Fruit fly (Drosophila melanogaster) whole organism, embryonic: ENCODE results near the gene Eato.

Source experiments
- C15 ChIP-seq: fragments of 200-800 bp; sonication (Bioruptor generic); IDR thresholded peaks from 3 replicates; pipeline ENCODE4 v1.3.6; 2022; ENCODE audit warnings: missing biosample characterization, missing genetic modification characterization
- CG11085 ChIP-seq: fragments of 200-800 bp; sonication (Bioruptor generic); IDR thresholded peaks from 2 replicates; pipeline ENCODE4 v1.3.6; 2022; ENCODE audit warnings: missing biosample characterization, missing genetic modification characterization
- CG12744 ChIP-seq: fragments of 200-800 bp; sonication (Bioruptor generic); optimal IDR thresholded peaks from 2 replicates; lab custom pipeline; 2016; ENCODE audit warnings: missing biosample characterization, missing genetic modification characterization
- CG12769 ChIP-seq: fragments of 200-800 bp; sonication (Bioruptor generic); optimal IDR thresholded peaks from 2 replicates; lab custom pipeline; 2019; ENCODE audit warnings: missing biosample characterization, mild to moderate bottlenecking, missing genetic modification characterization, moderate library complexity
- CG13287 ChIP-seq: fragments of 200-800 bp; sonication (Bioruptor generic); IDR thresholded peaks from 2 replicates; pipeline ENCODE4 v1.3.6; 2022; ENCODE audit warnings: missing biosample characterization, missing genetic modification characterization; ENCODE audit not compliant: partially characterized antibody
- CG15479 ChIP-seq: fragments of 200-800 bp; sonication (Bioruptor generic); optimal IDR thresholded peaks from 3 replicates; lab custom pipeline; 2019; ENCODE audit warnings: missing biosample characterization, mild to moderate bottlenecking, missing genetic modification characterization, moderate library complexity
- CG32532 ChIP-seq: fragments of 200-800 bp; sonication (Bioruptor generic); IDR thresholded peaks from 2 replicates; pipeline ENCODE4 v1.3.6; 2022; ENCODE audit warnings: missing biosample characterization, missing genetic modification characterization
- CG32772 ChIP-seq: fragments of 200-800 bp; sonication (Bioruptor generic); IDR thresholded peaks from 2 replicates; pipeline ENCODE4 v1.3.6; 2022; ENCODE audit warnings: missing biosample characterization, missing genetic modification characterization
- CG3726 ChIP-seq: fragments of 200-800 bp; sonication (Bioruptor generic); IDR thresholded peaks from 3 replicates; pipeline ENCODE4, ENCODE4 v1.3.6; 2022; ENCODE audit warnings: missing biosample characterization, missing genetic modification characterization
- CG8089 ChIP-seq: fragments of 200-800 bp; sonication (Bioruptor generic); optimal IDR thresholded peaks from 3 replicates; lab custom pipeline; 2016; ENCODE audit warnings: missing biosample characterization, missing genetic modification characterization
- CG9797 ChIP-seq: fragments of 200-800 bp; sonication (Bioruptor generic); optimal IDR thresholded peaks from 3 replicates; lab custom pipeline; 2018; ENCODE audit warnings: missing biosample characterization, mild to moderate bottlenecking, missing genetic modification characterization
- Dll ChIP-seq: fragments of 200-800 bp; sonication (Bioruptor generic); IDR thresholded peaks from 4 replicates; pipeline ENCODE4 v1.3.6; 2022; ENCODE audit warnings: missing biosample characterization, missing genetic modification characterization; ENCODE audit not compliant: partially characterized antibody
- NK7.1 ChIP-seq: fragments of 200-800 bp; sonication (Bioruptor generic); optimal IDR thresholded peaks from 3 replicates; lab custom pipeline; 2016; ENCODE audit warnings: missing biosample characterization, missing genetic modification characterization
- Oli ChIP-seq: fragments of 200-800 bp; sonication (Bioruptor generic); optimal IDR thresholded peaks from 2 replicates; lab custom pipeline; 2018; ENCODE audit warnings: missing biosample characterization, mild to moderate bottlenecking, missing genetic modification characterization, moderate library complexity
- Trl ChIP-seq, 3 experiments: fragments of >200 bp in 2 of 3; fragments of 200-800 bp in 1 of 3; sonication (Bioruptor generic) in 1 of 3; optimal IDR thresholded peaks; 2 replicates in 1 of 3; 3 replicates in 2 of 3; lab custom pipeline; 2016 to 2017; ENCODE audit warnings: missing biosample characterization in 1 of 3, missing genetic modification characterization in 1 of 3
- aop ChIP-seq: fragments of 200-800 bp; sonication (Bioruptor generic); IDR thresholded peaks from 2 replicates; pipeline ENCODE4 v1.3.6; 2022; ENCODE audit warnings: missing biosample characterization, missing genetic modification characterization
- bowl ChIP-seq: fragments of 200-800 bp; sonication (Bioruptor generic); IDR thresholded peaks from 2 replicates; pipeline ENCODE4 v1.3.6; 2022; ENCODE audit warnings: missing biosample characterization, missing genetic modification characterization
- cas ChIP-seq: fragments of 200-800 bp; sonication (Bioruptor generic); IDR thresholded peaks from 2 replicates; pipeline ENCODE4 v1.3.6; 2022; ENCODE audit warnings: missing biosample characterization, missing genetic modification characterization
- danr ChIP-seq: fragments of 200-800 bp; sonication (Bioruptor generic); IDR thresholded peaks from 2 replicates; pipeline ENCODE4 v1.3.6; 2022; ENCODE audit warnings: missing biosample characterization, missing genetic modification characterization
- dimm ChIP-seq: fragments of 200-800 bp; sonication (Bioruptor generic); IDR thresholded peaks from 2 replicates; pipeline ENCODE4 v1.3.6; 2022; ENCODE audit warnings: missing biosample characterization, missing genetic modification characterization
- dpn ChIP-seq, 2 experiments: fragments of 200-800 bp; sonication (Bioruptor generic); optimal IDR thresholded peaks; 3 replicates each; lab custom pipeline; 2016; ENCODE audit warnings: missing biosample characterization in 2 of 2, missing genetic modification characterization in 2 of 2
- dysf ChIP-seq: fragments of 200-800 bp; sonication (Bioruptor generic); IDR thresholded peaks from 3 replicates; pipeline ENCODE4 v1.3.6; 2022; ENCODE audit warnings: missing biosample characterization, missing genetic modification characterization
- eve ChIP-seq, 2 experiments: fragments of >200 bp; optimal IDR thresholded peaks; 2 replicates each; lab custom pipeline; 2017; ENCODE audit warnings: missing biosample characterization in 2 of 2, missing genetic modification characterization in 2 of 2
- exex ChIP-seq: fragments of 200-800 bp; sonication (Bioruptor generic); optimal IDR thresholded peaks from 4 replicates; lab custom pipeline; 2018; ENCODE audit warnings: missing biosample characterization, mild to moderate bottlenecking, missing genetic modification characterization, moderate library complexity
- gcm ChIP-seq: fragments of 200-800 bp; sonication (Bioruptor generic); optimal IDR thresholded peaks from 2 replicates; lab custom pipeline; 2019; ENCODE audit warnings: missing biosample characterization, mild to moderate bottlenecking, missing genetic modification characterization, moderate library complexity
- gsb-n ChIP-seq: fragments of 200-800 bp; sonication (Bioruptor generic); optimal IDR thresholded peaks from 3 replicates; lab custom pipeline; 2018; ENCODE audit warnings: missing biosample characterization, mild to moderate bottlenecking, missing genetic modification characterization
- lmd ChIP-seq: fragments of 200-800 bp; sonication (Bioruptor generic); IDR thresholded peaks from 2 replicates; pipeline ENCODE4 v1.3.6; 2022; ENCODE audit warnings: missing biosample characterization, missing genetic modification characterization
- sima ChIP-seq: fragments of 200-800 bp; sonication (Bioruptor generic); optimal IDR thresholded peaks from 2 replicates; lab custom pipeline; 2016; ENCODE audit warnings: missing biosample characterization, missing genetic modification characterization
- slbo ChIP-seq: fragments of 200-800 bp; sonication (Bioruptor generic); IDR thresholded peaks from 2 replicates; pipeline ENCODE4 v1.3.6; 2022; ENCODE audit warnings: missing biosample characterization, missing genetic modification characterization
- sr ChIP-seq: fragments of 200-800 bp; sonication (Bioruptor generic); IDR thresholded peaks from 3 replicates; pipeline ENCODE4 v1.3.6; 2022; ENCODE audit warnings: missing biosample characterization, missing genetic modification characterization

The Eato gene

dm6 chr2L:13839744-13840151, 55.9 kb downstream of the Eato start (continued):
- peak; percentile 52; the same call in 1 of the 2 replicates for TF ChIP-seq dimm
- TF ChIP-seq eve (GFP tag; optimal IDR thresholded peaks at IDR 0.05; lab: Kevin White, UChicago), result peak in 1 of 2 experiments; percentile 93
- TF ChIP-seq CG11085 (GFP tag; lab: Robert Waterston, UW), result peak; percentile 48; the same call in 1 of the 2 replicates
- TF ChIP-seq gcm (GFP tag; lab: Kevin White, UChicago), result peak; percentile 67
- no peak for TF ChIP-seq sr (GFP tag; lab: Robert Waterston, UW)
- no peak for TF ChIP-seq C15 (GFP tag; lab: Robert Waterston, UW)
- peak; percentile 80 for TF ChIP-seq slbo
- peak; percentile 81 for TF ChIP-seq lmd (GFP tag; lab: Robert Waterston, UW)
- peak; percentile 74 for TF ChIP-seq danr
- TF ChIP-seq CG13287 (GFP tag; lab: Robert Waterston, UW), result no peak
- TF ChIP-seq gsb-n (tag; lab: Kevin White, UChicago), result peak; percentile 86
- peak; percentile 66 for TF ChIP-seq CG12744 (GFP tag; lab: Kevin White, UChicago)
- peak; percentile 63 for TF ChIP-seq CG12769
- peak; percentile 84 for TF ChIP-seq dysf
- no peak for TF ChIP-seq Trl (optimal IDR thresholded peaks at IDR 0.05; lab: Kevin White, UChicago)
- TF ChIP-seq Trl (GFP tag; optimal IDR thresholded peaks at IDR 0.05; lab: Kevin White, UChicago), result peak; percentile 62
- TF ChIP-seq Dll, result no peak
- no peak for TF ChIP-seq sima (GFP tag; lab: Kevin White, UChicago)
- TF ChIP-seq aop, result no peak
- TF ChIP-seq dpn (GFP tag; optimal IDR thresholded peaks at IDR 0.05; lab: Kevin White, UChicago), result peak; percentile 81 to 83
- TF ChIP-seq CG3726 (GFP tag; lab: Robert Waterston, UW), result 0 out of 3 replicates have a peak, but pooled peaks have one; percentile 71
- no peak for TF ChIP-seq CG9797 (GFP tag; lab: Kevin White, UChicago)
- TF ChIP-seq CG32532 (GFP tag; lab: Robert Waterston, UW), result peak; percentile 66; the same call in 1 of the 2 replicates
- TF ChIP-seq CG32772, result peak; percentile 59
- TF ChIP-seq Oli, result peak; percentile 88
- TF ChIP-seq bowl, result no peak
- no peak for TF ChIP-seq CG15479 (GFP tag; lab: Kevin White, UChicago)
- no peak for TF ChIP-seq exex (tag; lab: Kevin White, UChicago)
- TF ChIP-seq NK7.1, result peak; percentile 62
- peak; percentile 31 for TF ChIP-seq CG8089 (GFP tag; lab: Kevin White, UChicago)
- no peak for TF ChIP-seq cas
